Worm (Caenorhabditis elegans): Measurements from ENCODE around the gene Y38H6C.4.

Gene Y38H6C.4

DNA sequence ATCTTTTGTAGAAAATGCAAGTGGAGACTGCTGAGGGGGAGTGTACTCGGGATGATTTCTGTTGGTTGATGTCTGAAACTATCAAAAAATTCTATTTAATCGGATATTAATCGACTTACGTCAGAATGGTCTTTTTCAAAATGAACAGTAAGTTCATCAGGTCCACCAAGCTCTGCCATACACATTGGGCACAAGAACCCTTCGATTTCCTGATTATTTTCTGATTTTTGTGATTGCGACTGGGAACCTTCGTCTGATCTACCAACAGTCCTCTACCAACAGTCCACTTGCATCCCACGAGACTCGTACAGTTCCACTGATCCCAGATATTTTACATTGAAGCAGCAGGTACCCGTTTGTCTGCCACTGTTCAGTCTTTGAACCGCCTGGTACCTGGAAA lies 29.9 kb downstream of the Y38H6C.4 start:
- TF ChIP-seq unc-62 (GFP tag; optimal IDR thresholded peaks at IDR 0.05): no peak

- TF ChIP-seq unc-62 (GFP tag; optimal IDR thresholded peaks at IDR 0.05): no peak
Measured at ce11 chrV:20470385-20470784, 34.5 kb downstream of the Y38H6C.4 start, which contains the start of gene B0250.8. B0250.8 (minus strand) TSS chrV:20470485.

DNA sequence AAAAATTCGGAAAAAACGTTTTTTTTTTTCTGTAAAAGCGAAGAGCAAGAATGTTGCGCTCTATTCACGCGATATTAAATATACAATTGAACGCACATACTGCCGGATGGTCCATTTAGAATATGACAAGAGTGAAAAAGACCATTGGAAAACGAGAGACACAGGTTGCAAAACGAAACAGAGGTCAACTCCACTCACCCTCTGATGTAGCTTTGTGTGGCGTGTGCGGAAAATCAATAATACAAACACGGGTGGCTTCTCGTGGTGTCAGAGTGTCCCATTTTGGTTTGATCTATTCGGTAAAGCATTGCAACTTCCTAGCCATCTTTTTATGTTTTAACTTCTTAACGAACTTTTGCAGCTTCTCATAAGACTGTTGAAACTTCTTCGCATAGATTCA lies 40.1 kb downstream of the Y38H6C.4 start:
- no peak for TF ChIP-seq unc-62 (GFP tag; optimal IDR thresholded peaks at IDR 0.05)

DNA sequence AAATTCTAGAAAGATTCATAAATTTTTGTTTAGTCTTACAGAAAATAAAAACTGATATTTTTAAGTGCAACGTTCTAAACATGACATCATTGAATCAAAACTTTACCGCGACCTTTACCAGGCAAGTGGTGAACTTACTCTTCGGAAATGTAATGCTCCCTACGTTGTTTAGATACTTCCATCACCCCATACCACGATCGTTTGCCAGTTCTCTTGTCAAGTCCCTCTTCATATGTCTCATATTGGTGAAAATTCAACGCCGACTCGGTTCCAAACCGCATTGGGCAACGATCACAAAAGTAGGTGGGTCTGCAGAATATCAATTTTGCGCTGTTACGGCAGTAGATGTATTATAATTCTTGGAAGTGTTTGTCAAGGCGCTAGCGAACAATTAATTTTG lies 44.1 kb downstream of the Y38H6C.4 start, which contains the start of gene B0250.18:
Gene B0250.18, minus strand, starts transcription at position 101 of the 400 bp plus-strand sequence.
- no peak for TF ChIP-seq unc-62 (GFP tag; optimal IDR thresholded peaks at IDR 0.05)

- TF ChIP-seq unc-62 (GFP tag; optimal IDR thresholded peaks at IDR 0.05): no peak
Measured at ce11 chrV:20457155-20457554, 47.7 kb downstream of the Y38H6C.4 start.

ce11 chrV:20455637-20456036 lies 49.3 kb downstream of the Y38H6C.4 start:
- TF ChIP-seq unc-62 (GFP tag; optimal IDR thresholded peaks at IDR 0.05): no peak
